Worm (Caenorhabditis elegans) whole organism, L4 larva: ENCODE results near the gene act-1.

Experiments used
- D1046.2 ChIP-seq: fragments of 200-800 bp; sonication (Bioruptor generic); IDR thresholded peaks from 2 replicates; pipeline ENCODE4 v1.3.6; 2022; ENCODE audit warnings: missing genetic modification characterization, missing compliant biosample characterization
- F10B5.3 ChIP-seq: sonication (generic microtip); optimal IDR thresholded peaks from 2 replicates; lab custom pipeline; 2016; ENCODE audit warnings: mild to moderate bottlenecking, missing genetic modification characterization, missing compliant biosample characterization
- F26F4.8 ChIP-seq: fragments of 200-800 bp; sonication (Bioruptor generic); conservative IDR thresholded peaks from 2 replicates; pipeline ENCODE4 v1.3.6; 2022; ENCODE audit warnings: missing genetic modification characterization, missing compliant biosample characterization
- F44E2.7 ChIP-seq: fragments of 200-800 bp; sonication (Bioruptor generic); IDR thresholded peaks from 2 replicates; pipeline ENCODE4 v2.1.2; 2022; ENCODE audit warnings: missing genetic modification characterization, missing compliant biosample characterization
- R02D3.7 ChIP-seq: fragments of 150-350 bp; sonication (generic microtip); optimal IDR thresholded peaks from 3 replicates; lab custom pipeline; 2014; ENCODE audit warnings: missing biosample characterization, missing genetic modification characterization
- T26A8.4 ChIP-seq: fragments of 200-800 bp; sonication (Bioruptor generic); IDR thresholded peaks from 2 replicates; pipeline ENCODE4 v1.3.6; 2022; ENCODE audit warnings: missing genetic modification characterization, missing compliant biosample characterization
- Y105C5A.15 ChIP-seq: fragments of 200-800 bp; sonication (Bioruptor generic); IDR thresholded peaks from 2 replicates; pipeline ENCODE4 v1.3.6; 2022; ENCODE audit warnings: missing genetic modification characterization, missing compliant biosample characterization
- Y5F2A.4 ChIP-seq: fragments of 200-800 bp; sonication (Bioruptor generic); optimal IDR thresholded peaks from 2 replicates; lab custom pipeline; 2018; ENCODE audit warnings: mild to moderate bottlenecking, missing genetic modification characterization, missing compliant biosample characterization
- aha-1 ChIP-seq: fragments of 150-350 bp; peaks from one replicate; lab custom pipeline; 2014; ENCODE audit warnings: missing biosample characterization, missing genetic modification characterization
- aly-2 ChIP-seq: sonication (generic microtip); optimal IDR thresholded peaks from 2 replicates; lab custom pipeline; 2018; ENCODE audit warnings: missing biosample characterization, missing genetic modification characterization
- attf-4 ChIP-seq: sonication (generic microtip); optimal IDR thresholded peaks from 3 replicates; lab custom pipeline; 2017; ENCODE audit warnings: missing biosample characterization, missing genetic modification characterization
- ceh-82 ChIP-seq: sonication (generic microtip); optimal IDR thresholded peaks from 2 replicates; lab custom pipeline; 2017; ENCODE audit warnings: missing biosample characterization, missing genetic modification characterization
- ces-1 ChIP-seq: fragments of 150-350 bp; sonication (generic microtip); optimal IDR thresholded peaks from 4 replicates; lab custom pipeline; 2014; ENCODE audit warnings: missing biosample characterization, missing genetic modification reagents, missing genetic modification characterization
- daf-16 ChIP-seq, 3 experiments: sonication (generic microtip); optimal IDR thresholded peaks; 2 replicates each; lab custom pipeline; 2016 to 2017; ENCODE audit warnings: missing genetic modification characterization in 3 of 3, missing genetic modification reagents in 3 of 3, mild to moderate bottlenecking in 2 of 3, missing compliant biosample characterization in 2 of 3, missing biosample characterization in 1 of 3, moderate library complexity in 1 of 3
- daf-8 ChIP-seq: fragments of 200-800 bp; sonication (Bioruptor generic); IDR thresholded peaks from 2 replicates; pipeline ENCODE4 v1.3.6; 2022; ENCODE audit warnings: missing genetic modification characterization, missing compliant biosample characterization
- dmd-6 ChIP-seq: fragments of 200-800 bp; sonication (Bioruptor generic); IDR thresholded peaks from 2 replicates; pipeline ENCODE4 v1.3.6; 2022; ENCODE audit warnings: missing genetic modification reagents, missing genetic modification characterization, missing compliant biosample characterization
- dmd-8 ChIP-seq: fragments of 200-800 bp; sonication (Bioruptor generic); IDR thresholded peaks from 2 replicates; pipeline ENCODE4 v1.3.6; 2022; ENCODE audit warnings: missing genetic modification characterization, missing compliant biosample characterization
- egl-27 ChIP-seq: sonication (generic microtip); optimal IDR thresholded peaks from 3 replicates; lab custom pipeline; 2017; ENCODE audit warnings: missing biosample characterization, missing genetic modification reagents, missing genetic modification characterization
- fos-1 ChIP-seq: fragments of 150-350 bp; optimal IDR thresholded peaks from 2 replicates; lab custom pipeline; 2014; ENCODE audit warnings: missing biosample characterization, missing genetic modification characterization
- hlh-11 ChIP-seq: fragments of 200-800 bp; sonication (Bioruptor generic); optimal IDR thresholded peaks from 2 replicates; lab custom pipeline; 2018; ENCODE audit warnings: mild to moderate bottlenecking, missing genetic modification characterization, missing compliant biosample characterization
- hmg-1.1 ChIP-seq: fragments of 200-800 bp; sonication (Bioruptor generic); IDR thresholded peaks from 2 replicates; pipeline ENCODE4 v1.3.6; 2022; ENCODE audit warnings: missing genetic modification reagents, missing genetic modification characterization, missing compliant biosample characterization
- lin-13 ChIP-seq: fragments of 150-350 bp; optimal IDR thresholded peaks from 2 replicates; lab custom pipeline; 2014; ENCODE audit warnings: missing biosample characterization, missing genetic modification reagents, missing genetic modification characterization
- lin-15B ChIP-seq: fragments of 150-350 bp; sonication (generic microtip); optimal IDR thresholded peaks from 3 replicates; lab custom pipeline; 2014; ENCODE audit warnings: missing biosample characterization, missing genetic modification characterization
- lin-29 ChIP-seq: fragments of 200-800 bp; sonication (Bioruptor generic); IDR thresholded peaks from 2 replicates; pipeline ENCODE4 v1.3.6; 2022; ENCODE audit warnings: missing genetic modification reagents, missing genetic modification characterization, missing compliant biosample characterization
- lir-3 ChIP-seq: sonication (generic microtip); optimal IDR thresholded peaks from 2 replicates; lab custom pipeline; 2016; ENCODE audit warnings: mild to moderate bottlenecking, missing genetic modification characterization, missing compliant biosample characterization
- madf-9 ChIP-seq: fragments of 200-800 bp; sonication (Bioruptor generic); conservative IDR thresholded peaks from 2 replicates; pipeline ENCODE4 v1.3.6; 2022; ENCODE audit warnings: missing genetic modification reagents, missing genetic modification characterization, missing compliant biosample characterization
- mxl-2 ChIP-seq: fragments of 200-800 bp; sonication (Bioruptor generic); conservative IDR thresholded peaks from 2 replicates; pipeline ENCODE4 v1.3.6; 2022; ENCODE audit warnings: missing genetic modification reagents, missing genetic modification characterization, missing compliant biosample characterization
- nhr-10 ChIP-seq: fragments of 150-350 bp; optimal IDR thresholded peaks from 2 replicates; lab custom pipeline; 2014; ENCODE audit warnings: missing biosample characterization, missing genetic modification characterization
- nhr-11 ChIP-seq: fragments of 150-350 bp; optimal IDR thresholded peaks from 2 replicates; lab custom pipeline; 2014; ENCODE audit warnings: missing biosample characterization, missing genetic modification characterization
- nhr-111 ChIP-seq: fragments of 200-800 bp; sonication (Bioruptor generic); optimal IDR thresholded peaks from 2 replicates; lab custom pipeline; 2018; ENCODE audit warnings: mild to moderate bottlenecking, missing genetic modification characterization, missing compliant biosample characterization
- nhr-237 ChIP-seq: sonication (generic microtip); optimal IDR thresholded peaks from 2 replicates; lab custom pipeline; 2017; ENCODE audit warnings: missing biosample characterization, missing genetic modification characterization
- nhr-25 ChIP-seq: sonication (generic microtip); optimal IDR thresholded peaks from 2 replicates; lab custom pipeline; 2017; ENCODE audit warnings: missing genetic modification characterization, mild to moderate bottlenecking, missing compliant biosample characterization, antibody characterized with exemption, moderate library complexity, borderline replicate concordance; ENCODE audit not compliant: insufficient read depth
- nhr-41 ChIP-seq: fragments of 200-800 bp; sonication (Bioruptor generic); IDR thresholded peaks from 2 replicates; pipeline ENCODE4 v1.3.6; 2022; ENCODE audit warnings: missing genetic modification reagents, missing genetic modification characterization, missing compliant biosample characterization
- nhr-42 ChIP-seq: fragments of 200-800 bp; sonication (Bioruptor generic); IDR thresholded peaks from 2 replicates; pipeline ENCODE4 v1.3.6; 2022; ENCODE audit warnings: missing genetic modification characterization, missing compliant biosample characterization
- nhr-6 ChIP-seq: fragments of 150-350 bp; optimal IDR thresholded peaks from 2 replicates; lab custom pipeline; 2014; ENCODE audit warnings: missing biosample characterization, missing genetic modification characterization
- nhr-76 ChIP-seq: fragments of 150-350 bp; optimal IDR thresholded peaks from 2 replicates; lab custom pipeline; 2014; ENCODE audit warnings: missing biosample characterization, missing genetic modification characterization
- php-3 ChIP-seq: fragments of 200-800 bp; sonication (Bioruptor generic); IDR thresholded peaks from 2 replicates; pipeline ENCODE4 v1.3.6; 2022; ENCODE audit warnings: missing genetic modification reagents, missing genetic modification characterization, missing compliant biosample characterization
- pqm-1 ChIP-seq: sonication (generic microtip); optimal IDR thresholded peaks from 2 replicates; lab custom pipeline; 2017; ENCODE audit warnings: missing biosample characterization, missing genetic modification characterization
- rbr-2 ChIP-seq: sonication (generic microtip); optimal IDR thresholded peaks from 2 replicates; lab custom pipeline; 2016; ENCODE audit warnings: missing genotype, missing genetic modification characterization, missing compliant biosample characterization
- saeg-2 ChIP-seq: fragments of 200-800 bp; sonication (Bioruptor generic); IDR thresholded peaks from 2 replicates; pipeline ENCODE4 v1.3.6; 2022; ENCODE audit warnings: missing genetic modification reagents, missing genetic modification characterization, missing compliant biosample characterization
- skn-1 ChIP-seq: fragments of 150-350 bp; optimal IDR thresholded peaks from 2 replicates; lab custom pipeline; 2014; ENCODE audit warnings: missing biosample characterization, missing genetic modification characterization
- spr-1 ChIP-seq: sonication (generic microtip); optimal IDR thresholded peaks from 2 replicates; lab custom pipeline; 2016; ENCODE audit warnings: mild to moderate bottlenecking, missing genetic modification characterization, missing compliant biosample characterization
- spr-3 ChIP-seq: fragments of 200-800 bp; sonication (Bioruptor generic); optimal IDR thresholded peaks from 2 replicates; lab custom pipeline; 2018; ENCODE audit warnings: mild to moderate bottlenecking, missing genetic modification characterization, missing compliant biosample characterization
- tag-97 ChIP-seq: fragments of 200-800 bp; sonication (Bioruptor generic); IDR thresholded peaks from 2 replicates; pipeline ENCODE4 v1.3.6; 2022; ENCODE audit warnings: missing genetic modification characterization, missing compliant biosample characterization
- tra-1 ChIP-seq: fragments of 200-800 bp; sonication (Bioruptor generic); IDR thresholded peaks from 2 replicates; pipeline ENCODE4 v1.3.6; 2022; ENCODE audit warnings: missing genetic modification reagents, missing genetic modification characterization, missing compliant biosample characterization
- unc-130 ChIP-seq: sonication (generic microtip); optimal IDR thresholded peaks from 2 replicates; lab custom pipeline; 2016; ENCODE audit warnings: missing genetic modification reagents, missing genetic modification characterization, missing compliant biosample characterization
- unc-39 ChIP-seq: sonication (generic microtip); optimal IDR thresholded peaks from 2 replicates; lab custom pipeline; 2017; ENCODE audit warnings: missing biosample characterization, missing genetic modification characterization
- unc-62 ChIP-seq, 3 experiments: fragments of 150-350 bp in 1 of 3; sonication (generic microtip); optimal IDR thresholded peaks in 2 of 3; peaks in 1 of 3; 1 replicate in 1 of 3; 2 replicates in 2 of 3; lab custom pipeline; 2014 to 2017; ENCODE audit warnings: missing biosample characterization in 3 of 3, missing genetic modification characterization in 3 of 3, missing genetic modification reagents in 3 of 3, missing genotype in 1 of 3
- vab-7 ChIP-seq: fragments of 200-800 bp; sonication (Bioruptor generic); IDR thresholded peaks from 2 replicates; pipeline ENCODE4 v1.3.6; 2022; ENCODE audit warnings: missing genetic modification reagents, missing genetic modification characterization, missing compliant biosample characterization
- zip-11 ChIP-seq: fragments of 200-800 bp; sonication (Bioruptor generic); IDR thresholded peaks from 2 replicates; pipeline ENCODE4 v1.3.6; 2022; ENCODE audit warnings: missing genetic modification characterization, missing compliant biosample characterization
- ztf-11 ChIP-seq: fragments of 150-350 bp; optimal IDR thresholded peaks from 2 replicates; lab custom pipeline; 2014; ENCODE audit warnings: missing biosample characterization, missing genetic modification characterization
- ztf-7 ChIP-seq: fragments of 150-350 bp; optimal IDR thresholded peaks from 2 replicates; lab custom pipeline; 2014; ENCODE audit warnings: missing biosample characterization, missing genetic modification characterization

The act-1 gene

ce11 chrV:11076403-11076802 lies 4.4 kb upstream of the act-1 start (continued):
- TF ChIP-seq egl-27 (tag; lab: Kevin White, UChicago), result no peak
- no peak for TF ChIP-seq daf-16 (GFP tag; optimal IDR thresholded peaks at IDR 0.05; lab: Kevin White, UChicago)
- no peak for TF ChIP-seq daf-16 (tag; optimal IDR thresholded peaks at IDR 0.05; lab: Kevin White, UChicago)
- peak; percentile 10 for TF ChIP-seq nhr-6 (tag; lab: Kevin White, UChicago)
- peak; percentile 39 for TF ChIP-seq unc-130 (GFP tag; lab: Kevin White, UChicago)
- no peak for TF ChIP-seq lir-3 (tag; lab: Kevin White, UChicago)
- TF ChIP-seq vab-7 (GFP tag; lab: Robert Waterston, UW), result no peak; the same call in 1 of the 2 replicates
- TF ChIP-seq daf-8 (GFP tag; lab: Robert Waterston, UW), result no peak
- TF ChIP-seq hlh-11, result peak; percentile 15
- 0 out of 2 replicates have a peak, but pooled peaks have one; percentile 30 for TF ChIP-seq F44E2.7 (GFP tag; lab: Robert Waterston, UW)
- TF ChIP-seq ces-1 (GFP tag; lab: Kevin White, UChicago), result no peak
- no peak for TF ChIP-seq fos-1 (tag; lab: Kevin White, UChicago)
- no peak for TF ChIP-seq spr-3 (GFP tag; lab: Kevin White, UChicago)
- 0 out of 2 replicates have a peak, but pooled peaks have one; percentile 26 for TF ChIP-seq hmg-1.1 (GFP tag; lab: Robert Waterston, UW)
- TF ChIP-seq attf-4, result no peak
- no peak for TF ChIP-seq spr-1 (tag; lab: Kevin White, UChicago)
- no peak for TF ChIP-seq R02D3.7
- no peak for TF ChIP-seq skn-1
- no peak for TF ChIP-seq tag-97 (GFP tag; lab: Robert Waterston, UW)
- 0 out of 2 replicates have a peak, but pooled peaks have one; percentile 9 for TF ChIP-seq lin-29 (GFP tag; lab: Robert Waterston, UW)
- TF ChIP-seq zip-11 (GFP tag; lab: Robert Waterston, UW), result no peak
- TF ChIP-seq nhr-11 (tag; lab: Kevin White, UChicago), result no peak
- no peak; the same call in 1 of the 2 replicates for TF ChIP-seq nhr-41 (GFP tag; lab: Robert Waterston, UW)
- TF ChIP-seq F26F4.8 (GFP tag; lab: Robert Waterston, UW), result no peak
- no peak for TF ChIP-seq nhr-237 (tag; lab: Kevin White, UChicago)
- TF ChIP-seq ceh-82 (tag; lab: Kevin White, UChicago), result no peak
- TF ChIP-seq lin-13 (GFP tag; lab: Kevin White, UChicago), result peak; percentile 50
- no peak for TF ChIP-seq Y5F2A.4 (GFP tag; lab: Kevin White, UChicago)
- peak; percentile 65; the same call in 1 of the 2 replicates for TF ChIP-seq Y105C5A.15
- TF ChIP-seq ztf-7 (tag; lab: Kevin White, UChicago), result no peak
- TF ChIP-seq saeg-2 (GFP tag; lab: Robert Waterston, UW), result peak; percentile 67; the same call in 1 of the 2 replicates
- TF ChIP-seq nhr-111 (GFP tag; lab: Kevin White, UChicago), result no peak
- TF ChIP-seq nhr-25, result no peak
- TF ChIP-seq unc-62 (GFP tag; optimal IDR thresholded peaks at IDR 0.05 in 1 of 2; lab: Kevin White, UChicago), result no peak
- no peak for TF ChIP-seq unc-62 (tag; optimal IDR thresholded peaks at IDR 0.05; lab: Kevin White, UChicago)
- no peak for TF ChIP-seq nhr-10
- peak; percentile 50; the same call in 1 of the 2 replicates for TF ChIP-seq mxl-2 (GFP tag; lab: Robert Waterston, UW)
- no peak; the same call in 1 of the 2 replicates for TF ChIP-seq T26A8.4 (GFP tag; lab: Robert Waterston, UW)
- TF ChIP-seq dmd-8 (GFP tag; lab: Robert Waterston, UW), result peak; percentile 81; the same call in 1 of the 2 replicates
- peak; percentile 46; the same call in 1 of the 2 replicates for TF ChIP-seq tra-1 (GFP tag; lab: Robert Waterston, UW)
- no peak for TF ChIP-seq php-3
- TF ChIP-seq rbr-2 (tag; lab: Kevin White, UChicago), result no peak
- peak; percentile 22; the same call in 1 of the 2 replicates for TF ChIP-seq dmd-6 (GFP tag; lab: Robert Waterston, UW)
- TF ChIP-seq ztf-11, result no peak
- TF ChIP-seq F10B5.3 (tag; lab: Kevin White, UChicago), result no peak
- peak; percentile 25 for TF ChIP-seq aly-2 (tag; lab: Kevin White, UChicago)
- TF ChIP-seq lin-15B (tag; lab: Kevin White, UChicago), result no peak
- TF ChIP-seq unc-39 (tag; lab: Kevin White, UChicago), result no peak
- peak; percentile 1 for TF ChIP-seq pqm-1
- TF ChIP-seq aha-1, result peak; percentile 55
- no peak for TF ChIP-seq nhr-42
- TF ChIP-seq madf-9, result no peak; the same call in 1 of the 2 replicates
- no peak for TF ChIP-seq nhr-76 (tag; lab: Kevin White, UChicago)
- TF ChIP-seq D1046.2, result no peak
